Fruit fly (Drosophila melanogaster): ENCODE measurements around the gene Hsc70-2.

Gene Hsc70-2

dm6 chr3R:13012990-13013389 lies 31.6 kb upstream of the Hsc70-2 start (continued):
- TF ChIP-seq gcm (GFP tag; optimal IDR thresholded peaks at IDR 0.05) (no peak), Drgx (GFP tag; IDR thresholded peaks at IDR 0.05) (no peak), CG10543 (GFP tag; optimal IDR thresholded peaks at IDR 0.05) (no peak), scrt (GFP tag; optimal IDR thresholded peaks at IDR 0.05) (no peak), YL-1 (GFP tag; optimal IDR thresholded peaks at IDR 0.05) (no peak), CG10565 (GFP tag; optimal IDR thresholded peaks at IDR 0.05) (no peak), hkb (optimal IDR thresholded peaks at IDR 0.05) (no peak), hkb (GFP tag; IDR thresholded peaks at IDR 0.05) (0 out of 2 replicates have a peak, but pooled peaks have one; percentile 9), br (optimal IDR thresholded peaks at IDR 0.05) (no peak), Rfx (GFP tag; IDR thresholded peaks at IDR 0.05) (no peak), Awh (GFP tag; IDR thresholded peaks at IDR 0.05) (no peak), C15 (GFP tag; IDR thresholded peaks at IDR 0.05) (no peak), CG10366 (GFP tag; IDR thresholded peaks at IDR 0.05) (no peak), fu2 (GFP tag; optimal IDR thresholded peaks at IDR 0.05) (no peak), CG11247 (GFP tag; IDR thresholded peaks at IDR 0.05) (no peak), Antp (GFP tag; optimal IDR thresholded peaks at IDR 0.05) (no peak), E2f2 (GFP tag; IDR thresholded peaks at IDR 0.05) (no peak), Abd-B (GFP tag; optimal IDR thresholded peaks at IDR 0.05) (no peak), Ada2b (GFP tag; IDR thresholded peaks at IDR 0.05) (no peak), CG6175 (GFP tag; IDR thresholded peaks at IDR 0.05) (0 out of 3 replicates have a peak, but pooled peaks have one; percentile 44), CG3847 (GFP tag; IDR thresholded peaks at IDR 0.05) (no peak), grn (GFP tag; optimal IDR thresholded peaks at IDR 0.05) (no peak), fd3F (GFP tag; optimal IDR thresholded peaks at IDR 0.05) (no peak), Lim3 (GFP tag; IDR thresholded peaks at IDR 0.05) (no peak), sens (GFP tag) (peak; percentile 46), salm (tag; optimal IDR thresholded peaks at IDR 0.05) (no peak), CG10267 (tag; optimal IDR thresholded peaks at IDR 0.05) (no peak), CG17912 (GFP tag; optimal IDR thresholded peaks at IDR 0.05) (no peak), CG16779 (GFP tag; IDR thresholded peaks at IDR 0.05) (no peak), crc (GFP tag; optimal IDR thresholded peaks at IDR 0.05) (no peak), CG18476 (GFP tag; optimal IDR thresholded peaks at IDR 0.05) (no peak), run (tag; optimal IDR thresholded peaks at IDR 0.05) (no peak), Side (GFP tag; optimal IDR thresholded peaks at IDR 0.05) (no peak), bcd (GFP tag; optimal IDR thresholded peaks at IDR 0.05) (no peak), CG8924 (tag; optimal IDR thresholded peaks at IDR 0.05) (no peak), CG8290 (GFP tag; optimal IDR thresholded peaks at IDR 0.05) (no peak), CG8290 (tag; optimal IDR thresholded peaks at IDR 0.05) (peak in 1 of 2 experiments; percentile 3), danr (GFP tag; IDR thresholded peaks at IDR 0.05) (no peak), CG8765 (GFP tag; IDR thresholded peaks at IDR 0.05) (no peak), CG6254 (GFP tag; optimal IDR thresholded peaks at IDR 0.05) (no peak), E2f1 (GFP tag; IDR thresholded peaks at IDR 0.05) (no peak), pnt (GFP tag; optimal IDR thresholded peaks at IDR 0.05) (no peak), NFAT (GFP tag; IDR thresholded peaks at IDR 0.05) (no peak; the same call in 1 of the 2 replicates), phol (tag; optimal IDR thresholded peaks at IDR 0.05) (no peak), CG30431 (GFP tag; optimal IDR thresholded peaks at IDR 0.05) (no peak), CG6791 (GFP tag; IDR thresholded peaks at IDR 0.05; ENCODE audit: partially characterized antibody) (no peak), toy (GFP tag; IDR thresholded peaks at IDR 0.05) (no peak), CG6683 (GFP tag; optimal IDR thresholded peaks at IDR 0.05) (no peak), p53 (GFP tag; optimal IDR thresholded peaks at IDR 0.05) (no peak), CG7987 (GFP tag; optimal IDR thresholded peaks at IDR 0.05) (no peak), CG9817 (tag; optimal IDR thresholded peaks at IDR 0.05) (no peak), sr (GFP tag; IDR thresholded peaks at IDR 0.05) (no peak), Sry-β (GFP tag; optimal IDR thresholded peaks at IDR 0.05) (no peak), HLH4C (GFP tag; IDR thresholded peaks at IDR 0.05; ENCODE audit: partially characterized antibody) (no peak)

Measured in whole organism, embryonic.